Worm (Caenorhabditis elegans) whole organism, L2 larva: Measurements from ENCODE around the gene srh-142.

ENCODE experiments used
- R02D3.7 ChIP-seq: fragments of 150-350 bp; optimal IDR thresholded peaks from 2 replicates; lab custom pipeline; 2014; ENCODE audit warnings: missing biosample characterization, missing genetic modification characterization
- ama-1 ChIP-seq: fragments of 150-350 bp; optimal IDR thresholded peaks from 2 replicates; lab custom pipeline; 2018; ENCODE audit warnings: inconsistent platforms
- crh-2 ChIP-seq: sonication (generic microtip); optimal IDR thresholded peaks from 2 replicates; lab custom pipeline; 2017; ENCODE audit warnings: missing biosample characterization, missing genetic modification characterization
- elt-3 ChIP-seq: sonication (generic microtip); optimal IDR thresholded peaks from 2 replicates; lab custom pipeline; 2017; ENCODE audit warnings: missing biosample characterization, missing genetic modification characterization
- mab-5 ChIP-seq: fragments of 150-350 bp; optimal IDR thresholded peaks from 2 replicates; lab custom pipeline; 2014; ENCODE audit warnings: missing biosample characterization, missing genetic modification characterization
- nhr-11 ChIP-seq: fragments of 150-350 bp; optimal IDR thresholded peaks from 2 replicates; lab custom pipeline; 2014; ENCODE audit warnings: missing biosample characterization, missing genetic modification characterization
- nhr-12 ChIP-seq: fragments of 150-350 bp; optimal IDR thresholded peaks from 2 replicates; lab custom pipeline; 2014; ENCODE audit warnings: missing biosample characterization, missing genetic modification characterization
- nhr-129 ChIP-seq: fragments of 150-350 bp; optimal IDR thresholded peaks from 2 replicates; lab custom pipeline; 2014; ENCODE audit warnings: missing biosample characterization, missing genetic modification characterization
- skn-1 ChIP-seq: sonication (generic microtip); optimal IDR thresholded peaks from 2 replicates; lab custom pipeline; 2017; ENCODE audit warnings: missing biosample characterization, missing genetic modification characterization
- unc-39 ChIP-seq: fragments of 150-350 bp; optimal IDR thresholded peaks from 2 replicates; lab custom pipeline; 2014; ENCODE audit warnings: missing biosample characterization, missing genetic modification characterization
- unc-55 ChIP-seq: fragments of 150-350 bp; sonication (generic microtip); optimal IDR thresholded peaks from 3 replicates; lab custom pipeline; 2014; ENCODE audit warnings: missing biosample characterization, missing genetic modification reagents, missing genetic modification characterization
- unc-62 ChIP-seq: fragments of 150-350 bp; optimal IDR thresholded peaks from 2 replicates; lab custom pipeline; 2014; ENCODE audit warnings: missing biosample characterization, missing genetic modification reagents, missing genetic modification characterization
- zag-1 ChIP-seq: fragments of 150-350 bp; optimal IDR thresholded peaks from 2 replicates; lab custom pipeline; 2014; ENCODE audit warnings: missing biosample characterization, missing genetic modification characterization
- ztf-4 ChIP-seq: fragments of 150-350 bp; optimal IDR thresholded peaks from 2 replicates; lab custom pipeline; 2014; ENCODE audit warnings: missing biosample characterization, missing genetic modification characterization

DNA sequence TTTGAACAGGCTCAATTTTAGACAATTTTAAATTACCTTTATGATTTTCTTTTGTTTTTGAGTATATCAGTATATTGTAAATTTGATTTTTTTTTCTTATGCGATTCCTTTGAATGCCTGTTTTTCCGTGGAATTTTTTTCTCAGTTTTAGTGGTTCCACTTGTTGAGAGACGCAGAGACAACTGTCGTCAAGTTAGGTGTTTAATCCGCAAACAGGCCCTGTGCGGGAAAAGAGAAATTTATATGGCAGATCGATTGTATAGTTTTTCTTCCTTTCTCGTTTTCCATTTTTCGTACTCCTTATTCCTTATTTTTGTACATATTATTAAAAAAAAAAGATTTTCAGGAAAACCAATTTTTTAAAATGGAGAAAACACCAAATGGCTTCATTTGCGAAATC lies 38.2 kb upstream of the srh-142 start, which contains the start of gene F36D3.1:
- peak; percentile 65 for TF ChIP-seq unc-55
- no peak for TF ChIP-seq unc-39 (tag; lab: Kevin White, UChicago)
- no peak for TF ChIP-seq nhr-11 (tag; lab: Kevin White, UChicago)
- TF ChIP-seq skn-1 (tag; lab: Kevin White, UChicago): no peak
- TF ChIP-seq nhr-129 (tag; lab: Kevin White, UChicago): peak; percentile 53
- no peak for TF ChIP-seq R02D3.7
- TF ChIP-seq mab-5 (tag; lab: Kevin White, UChicago): no peak
- no peak for TF ChIP-seq nhr-12
- no peak for TF ChIP-seq elt-3 (tag; lab: Kevin White, UChicago)
- no peak for TF ChIP-seq unc-62 (GFP tag; lab: Kevin White, UChicago)
- TF ChIP-seq crh-2: peak; percentile 34
- TF ChIP-seq ama-1 (lab: Kevin White, UChicago): no peak
- TF ChIP-seq zag-1: no peak
- no peak for TF ChIP-seq ztf-4 (tag; lab: Kevin White, UChicago)
